Fruit fly (Drosophila melanogaster): ENCODE measurements around the gene CG14223.

CG14223 gene

dm6 chrX:19662583-19663195 is 1.1 kb downstream of the CG14223 start (continued):
- TF ChIP-seq lola (GFP tag; optimal IDR thresholded peaks at IDR 0.05) (no peak), Bgb (GFP tag; IDR thresholded peaks at IDR 0.05; ENCODE audit: partially characterized antibody) (peak; percentile 32; the same call in 1 of the 2 replicates), Dbx (GFP tag; IDR thresholded peaks at IDR 0.05) (0 out of 3 replicates have a peak, but pooled peaks have one; percentile 29), CG9797 (GFP tag; optimal IDR thresholded peaks at IDR 0.05) (no peak), CG15479 (GFP tag; optimal IDR thresholded peaks at IDR 0.05) (no peak), maf-S (GFP tag; optimal IDR thresholded peaks at IDR 0.05) (no peak), CG14014 (GFP tag; IDR thresholded peaks at IDR 0.05) (no peak; the same call in 1 of the 2 replicates), Nf-YC (tag; optimal IDR thresholded peaks at IDR 0.05) (no peak), CG4404 (GFP tag; IDR thresholded peaks at IDR 0.05) (no peak), Eip74EF (GFP tag; optimal IDR thresholded peaks at IDR 0.05) (no peak), pita (GFP tag; optimal IDR thresholded peaks at IDR 0.05) (no peak), mld (GFP tag; IDR thresholded peaks at IDR 0.05; ENCODE audit: partially characterized antibody) (no peak), gem (tag; optimal IDR thresholded peaks at IDR 0.05) (no peak), C15 (GFP tag; IDR thresholded peaks at IDR 0.05) (no peak), CG12942 (GFP tag; optimal IDR thresholded peaks at IDR 0.05) (no peak), Hmx (GFP tag; optimal IDR thresholded peaks at IDR 0.05) (no peak), Aef1 (GFP tag; IDR thresholded peaks at IDR 0.05) (no peak), bbx (GFP tag; IDR thresholded peaks at IDR 0.05; ENCODE audit: partially characterized antibody) (peak; percentile 37), gt (GFP tag; IDR thresholded peaks at IDR 0.05) (no peak), fd102C (GFP tag; optimal IDR thresholded peaks at IDR 0.05) (no peak), CG14441 (GFP tag; IDR thresholded peaks at IDR 0.05) (no peak), caup (GFP tag; optimal IDR thresholded peaks at IDR 0.05; ENCODE audit: severe bottlenecking) (no peak), CG11085 (GFP tag; IDR thresholded peaks at IDR 0.05) (no peak), hb (GFP tag; IDR thresholded peaks at IDR 0.05; ENCODE audit: partially characterized antibody) (no peak), bigmax (GFP tag; optimal IDR thresholded peaks at IDR 0.05) (no peak), CG6254 (GFP tag; optimal IDR thresholded peaks at IDR 0.05) (no peak), CG6813 (GFP tag; optimal IDR thresholded peaks at IDR 0.05) (no peak), Tbp (GFP tag; optimal IDR thresholded peaks at IDR 0.05) (no peak), CG11723 (GFP tag; optimal IDR thresholded peaks at IDR 0.05) (no peak), Hr51 (GFP tag; optimal IDR thresholded peaks at IDR 0.05) (no peak), ap (GFP tag; IDR thresholded peaks at IDR 0.05) (no peak), CG1024 (GFP tag; IDR thresholded peaks at IDR 0.05) (no peak), zf30C (GFP tag; optimal IDR thresholded peaks at IDR 0.05) (no peak), psq (GFP tag; optimal IDR thresholded peaks at IDR 0.05) (no peak), yki (optimal IDR thresholded peaks at IDR 0.05) (no peak), Sin3A (optimal IDR thresholded peaks at IDR 0.05) (no peak), wor (GFP tag; IDR thresholded peaks at IDR 0.05) (no peak), Doc3 (GFP tag; IDR thresholded peaks at IDR 0.05; ENCODE audit: partially characterized antibody) (no peak), Trl (optimal IDR thresholded peaks at IDR 0.05) (peak; percentile 74 to 83), Trl (GFP tag; optimal IDR thresholded peaks at IDR 0.05) (no peak), CG12071 (GFP tag; optimal IDR thresholded peaks at IDR 0.05) (no peak), oc (tag; optimal IDR thresholded peaks at IDR 0.05) (no peak), Atf-2 (GFP tag; optimal IDR thresholded peaks at IDR 0.05) (no peak), CG31441 (GFP tag; IDR thresholded peaks at IDR 0.05) (no peak), Oli (tag; optimal IDR thresholded peaks at IDR 0.05) (no peak), CG2875 (GFP tag; optimal IDR thresholded peaks at IDR 0.05) (no peak), CG17328 (GFP tag; IDR thresholded peaks at IDR 0.05) (no peak), CG8478 (optimal IDR thresholded peaks at IDR 0.05) (peak; percentile 26), Kr (GFP tag; optimal IDR thresholded peaks at IDR 0.05) (no peak), nom (GFP tag; optimal IDR thresholded peaks at IDR 0.05) (peak; percentile 29), CoRest (tag; optimal IDR thresholded peaks at IDR 0.05) (no peak)

All from whole organism, embryonic.